Worm (Caenorhabditis elegans) whole organism, young adult: ENCODE measurements around the gene C56E6.4.

Experiments
- F10E7.11 ChIP-seq: sonication (generic microtip); optimal IDR thresholded peaks from 2 replicates; lab custom pipeline; 2017; ENCODE audit warnings: mild to moderate bottlenecking, missing genetic modification characterization, moderate library complexity, missing compliant biosample characterization
- F22D6.2 ChIP-seq: sonication (generic microtip); optimal IDR thresholded peaks from 2 replicates; lab custom pipeline; 2016; ENCODE audit warnings: mild to moderate bottlenecking, missing genetic modification characterization, missing compliant biosample characterization
- T07F8.4 ChIP-seq: sonication (generic microtip); optimal IDR thresholded peaks from 2 replicates; lab custom pipeline; 2016; ENCODE audit warnings: mild to moderate bottlenecking, missing genetic modification characterization, moderate library complexity, missing compliant biosample characterization
- Y56A3A.18 ChIP-seq: fragments of 200-800 bp; sonication (Bioruptor generic); IDR thresholded peaks from 2 replicates; pipeline ENCODE4 v1.3.6; 2022; ENCODE audit warnings: missing genetic modification reagents, missing genetic modification characterization, missing compliant biosample characterization
- Y67H2A.10 ChIP-seq: fragments of 200-800 bp; sonication (Bioruptor generic); conservative IDR thresholded peaks from 2 replicates; pipeline ENCODE4 v1.3.6; 2022; ENCODE audit warnings: missing genetic modification reagents, missing genetic modification characterization, missing compliant biosample characterization
- Y95B8A.8 ChIP-seq: fragments of 200-800 bp; sonication (Bioruptor generic); IDR thresholded peaks from 2 replicates; pipeline ENCODE4 v1.3.6; 2022; ENCODE audit warnings: missing genetic modification reagents, missing genetic modification characterization, missing compliant biosample characterization
- ZK185.1 ChIP-seq: sonication (generic microtip); optimal IDR thresholded peaks from 2 replicates; lab custom pipeline; 2016; ENCODE audit warnings: mild to moderate bottlenecking, missing genetic modification characterization, missing compliant biosample characterization; ENCODE audit not compliant: poor library complexity, severe bottlenecking
- aptf-2 ChIP-seq: fragments of 200-800 bp; sonication (Bioruptor generic); conservative IDR thresholded peaks from 2 replicates; pipeline ENCODE4 v1.3.6; 2022; ENCODE audit warnings: missing genetic modification reagents, missing genetic modification characterization, missing compliant biosample characterization
- atf-7 ChIP-seq: sonication (generic microtip); optimal IDR thresholded peaks from 2 replicates; lab custom pipeline; 2017; ENCODE audit warnings: mild to moderate bottlenecking, missing genetic modification characterization, missing compliant biosample characterization
- bed-2 ChIP-seq: fragments of 200-800 bp; sonication (Bioruptor generic); IDR thresholded peaks from 2 replicates; pipeline ENCODE4 v1.3.6; 2022; ENCODE audit warnings: missing genetic modification reagents, missing genetic modification characterization, missing compliant biosample characterization
- ccch-3 ChIP-seq: fragments of 200-800 bp; sonication (Bioruptor generic); optimal IDR thresholded peaks from 2 replicates; lab custom pipeline; 2018; ENCODE audit warnings: mild to moderate bottlenecking, missing genetic modification characterization, missing compliant biosample characterization
- ceh-100 ChIP-seq: fragments of 200-800 bp; sonication (Bioruptor generic); IDR thresholded peaks from 2 replicates; pipeline ENCODE4 v1.3.6; 2022; ENCODE audit warnings: missing genetic modification reagents, missing genetic modification characterization, missing compliant biosample characterization
- ceh-40 ChIP-seq: fragments of 200-800 bp; sonication (Bioruptor generic); IDR thresholded peaks from 2 replicates; pipeline ENCODE4 v1.3.6; 2022; ENCODE audit warnings: missing genetic modification characterization, missing compliant biosample characterization
- ceh-79 ChIP-seq: sonication (generic microtip); optimal IDR thresholded peaks from 2 replicates; lab custom pipeline; 2017; ENCODE audit warnings: mild to moderate bottlenecking, missing genetic modification characterization, missing compliant biosample characterization
- dox-1 ChIP-seq: fragments of 200-800 bp; sonication (Bioruptor generic); IDR thresholded peaks from 2 replicates; pipeline ENCODE4 v1.3.6; 2022; ENCODE audit warnings: missing genetic modification reagents, missing genetic modification characterization, missing compliant biosample characterization
- egl-18 ChIP-seq: fragments of 200-800 bp; sonication (Bioruptor generic); IDR thresholded peaks from 2 replicates; pipeline ENCODE4 v1.3.6; 2022; ENCODE audit warnings: missing genetic modification reagents, missing genetic modification characterization, missing compliant biosample characterization
- egl-44 ChIP-seq: fragments of 200-800 bp; sonication (Bioruptor generic); IDR thresholded peaks from 2 replicates; pipeline ENCODE4 v1.3.6; 2022; ENCODE audit warnings: missing genetic modification reagents, missing genetic modification characterization, missing compliant biosample characterization
- hlh-12 ChIP-seq: sonication (generic microtip); optimal IDR thresholded peaks from 2 replicates; lab custom pipeline; 2016; ENCODE audit warnings: missing genetic modification characterization, missing compliant biosample characterization
- hlh-26 ChIP-seq: fragments of 200-800 bp; sonication (Bioruptor generic); conservative IDR thresholded peaks from 2 replicates; pipeline ENCODE4 v1.3.6; 2022; ENCODE audit warnings: missing genetic modification reagents, missing genetic modification characterization, missing compliant biosample characterization
- hmg-1.2 ChIP-seq: fragments of 200-800 bp; sonication (Bioruptor generic); IDR thresholded peaks from 2 replicates; pipeline ENCODE4 v1.3.6; 2022; ENCODE audit warnings: missing genetic modification reagents, missing genetic modification characterization, missing compliant biosample characterization
- hrde-1 ChIP-seq: sonication (generic microtip); optimal IDR thresholded peaks from 2 replicates; lab custom pipeline; 2016; ENCODE audit warnings: missing genetic modification characterization, mild to moderate bottlenecking, missing compliant biosample characterization, moderate library complexity, missing genotype, missing genetic modification reagents, borderline replicate concordance
- hsf-1 ChIP-seq: fragments of 200-800 bp; sonication (Bioruptor generic); IDR thresholded peaks from 2 replicates; pipeline ENCODE4 v1.3.6; 2022; ENCODE audit warnings: missing genetic modification reagents, missing genetic modification characterization, missing compliant biosample characterization
- lag-1 ChIP-seq: fragments of 200-800 bp; sonication (Bioruptor generic); IDR thresholded peaks from 2 replicates; pipeline ENCODE4 v1.3.6; 2022; ENCODE audit warnings: missing genetic modification reagents, missing genetic modification characterization, missing compliant biosample characterization
- let-526 ChIP-seq: fragments of 200-800 bp; sonication (Bioruptor generic); IDR thresholded peaks from 2 replicates; pipeline ENCODE4 v1.3.6; 2022; ENCODE audit warnings: missing genetic modification reagents, missing genetic modification characterization, missing compliant biosample characterization
- let-607 ChIP-seq, 2 experiments: fragments of 200-800 bp in 1 of 2; sonication (Bioruptor generic) in 1 of 2; sonication (generic microtip) in 1 of 2; optimal IDR thresholded peaks; 2 replicates each; lab custom pipeline; 2016 to 2018; ENCODE audit warnings: mild to moderate bottlenecking in 2 of 2, missing compliant biosample characterization in 2 of 2, missing genetic modification characterization in 2 of 2, moderate library complexity in 2 of 2, missing genotype in 1 of 2
- lin-35 ChIP-seq, 3 experiments: fragments of 150-350 bp in 2 of 3; sonication (generic microtip) in 1 of 3; optimal IDR thresholded peaks; 2 replicates each; lab custom pipeline; 2014 to 2018; ENCODE audit warnings: missing biosample characterization in 3 of 3, missing genetic modification characterization in 3 of 3, missing genetic modification reagents in 3 of 3
- lin-40 ChIP-seq: sonication (generic microtip); optimal IDR thresholded peaks from 2 replicates; lab custom pipeline; 2016; ENCODE audit warnings: missing genetic modification characterization, mild to moderate bottlenecking, missing compliant biosample characterization, missing genotype, missing genetic modification reagents
- lir-1 ChIP-seq: fragments of 200-800 bp; sonication (Bioruptor generic); conservative IDR thresholded peaks from 2 replicates; pipeline ENCODE4 v1.3.6; 2022; ENCODE audit warnings: missing genetic modification reagents, missing genetic modification characterization, missing compliant biosample characterization
- lsl-1 ChIP-seq: fragments of 200-800 bp; sonication (Bioruptor generic); optimal IDR thresholded peaks from 2 replicates; lab custom pipeline; 2018; ENCODE audit warnings: mild to moderate bottlenecking, missing genetic modification characterization, moderate library complexity, missing compliant biosample characterization
- lsy-27 ChIP-seq: sonication (generic microtip); optimal IDR thresholded peaks from 2 replicates; lab custom pipeline; 2017; ENCODE audit warnings: missing genetic modification characterization, mild to moderate bottlenecking, missing compliant biosample characterization, antibody characterized with exemption, missing genotype, borderline replicate concordance; ENCODE audit not compliant: insufficient read depth
- madf-10 ChIP-seq: sonication (generic microtip); optimal IDR thresholded peaks from 2 replicates; lab custom pipeline; 2016; ENCODE audit warnings: mild to moderate bottlenecking, missing genetic modification characterization, missing compliant biosample characterization
- mcd-1 ChIP-seq: fragments of 200-800 bp; sonication (Bioruptor generic); IDR thresholded peaks from 2 replicates; pipeline ENCODE4 v1.3.6; 2022; ENCODE audit warnings: missing genetic modification reagents, missing genetic modification characterization, missing compliant biosample characterization
- mel-28 ChIP-seq: sonication (generic microtip); optimal IDR thresholded peaks from 2 replicates; lab custom pipeline; 2016; ENCODE audit warnings: borderline replicate concordance, mild to moderate bottlenecking, missing genetic modification characterization, missing compliant biosample characterization
- mes-4 ChIP-seq: sonication (generic microtip); optimal IDR thresholded peaks from 2 replicates; lab custom pipeline; 2016; ENCODE audit warnings: missing genotype, missing genetic modification characterization, missing compliant biosample characterization
- nfya-1 ChIP-seq: sonication (generic microtip); optimal IDR thresholded peaks from 2 replicates; lab custom pipeline; 2017; ENCODE audit warnings: antibody characterized with exemption, missing compliant biosample characterization, missing genetic modification characterization, borderline replicate concordance; ENCODE audit not compliant: insufficient read depth
- pbrm-1 ChIP-seq: fragments of 200-800 bp; sonication (Bioruptor generic); IDR thresholded peaks from 2 replicates; pipeline ENCODE4 v1.3.6; 2022; ENCODE audit warnings: missing genetic modification reagents, missing genetic modification characterization, missing compliant biosample characterization
- pha-4 ChIP-seq: fragments of 150-350 bp; sonication (generic microtip); optimal IDR thresholded peaks from 2 replicates; lab custom pipeline; 2014; ENCODE audit warnings: missing biosample characterization, missing genetic modification reagents, missing genetic modification characterization
- rcor-1 ChIP-seq: fragments of 200-800 bp; sonication (Bioruptor generic); IDR thresholded peaks from 2 replicates; pipeline ENCODE4 v1.3.6; 2022; ENCODE audit warnings: missing genetic modification reagents, missing genetic modification characterization, missing compliant biosample characterization
- snpc-1.3 ChIP-seq: sonication (generic microtip); optimal IDR thresholded peaks from 2 replicates; lab custom pipeline; 2017; ENCODE audit warnings: missing genetic modification characterization, mild to moderate bottlenecking, missing compliant biosample characterization, antibody characterized with exemption, moderate library complexity, missing genotype, missing genetic modification reagents; ENCODE audit not compliant: insufficient read depth
- somi-1 ChIP-seq: fragments of 200-800 bp; sonication (Bioruptor generic); optimal IDR thresholded peaks from 2 replicates; lab custom pipeline; 2018; ENCODE audit warnings: mild to moderate bottlenecking, missing genetic modification characterization, missing compliant biosample characterization
- unc-130 ChIP-seq: sonication (generic microtip); optimal IDR thresholded peaks from 2 replicates; lab custom pipeline; 2016; ENCODE audit warnings: missing genetic modification reagents, missing genetic modification characterization, missing compliant biosample characterization
- ztf-28 ChIP-seq: fragments of 200-800 bp; sonication (Bioruptor generic); IDR thresholded peaks from 2 replicates; pipeline ENCODE4 v1.3.6; 2022; ENCODE audit warnings: missing genetic modification reagents, missing genetic modification characterization, missing compliant biosample characterization
- ztf-3 ChIP-seq: fragments of 200-800 bp; sonication (Bioruptor generic); optimal IDR thresholded peaks from 2 replicates; lab custom pipeline; 2018; ENCODE audit warnings: mild to moderate bottlenecking, missing genetic modification characterization, missing compliant biosample characterization

C56E6.4 gene

DNA sequence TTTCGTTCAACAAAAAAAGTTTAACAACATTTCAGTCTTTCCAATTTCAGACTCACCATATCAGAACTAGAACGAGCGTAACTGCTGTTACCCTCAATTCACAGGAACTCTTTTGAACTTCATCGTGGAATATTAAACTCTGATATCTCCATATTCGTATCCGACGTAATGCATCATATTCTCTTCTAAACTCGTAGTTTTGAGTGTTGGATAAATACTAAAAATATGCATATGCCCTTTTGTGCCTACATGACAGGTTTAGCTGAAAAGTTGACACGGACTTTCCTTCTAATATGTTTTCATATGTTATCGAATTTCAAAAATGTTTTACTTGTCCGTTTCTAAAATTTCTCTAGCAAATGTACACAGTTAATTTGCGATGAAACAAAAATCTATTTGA is 29.5 kb downstream of the C56E6.4 start, which contains the start of gene twk-49:
Gene twk-49, minus strand, starts transcription at position 101 of the 400 bp plus-strand sequence.
- TF ChIP-seq atf-7: no peak
- no peak for TF ChIP-seq pbrm-1 (GFP tag; lab: Robert Waterston, UW)
- no peak for TF ChIP-seq snpc-1.3
- no peak for TF ChIP-seq ccch-3 (GFP tag; lab: Kevin White, UChicago)
- TF ChIP-seq egl-18 (GFP tag; lab: Robert Waterston, UW): no peak
- no peak for TF ChIP-seq madf-10 (tag; lab: Kevin White, UChicago)
- no peak for TF ChIP-seq nfya-1 (tag; lab: Kevin White, UChicago)
- TF ChIP-seq Y67H2A.10: no peak
- TF ChIP-seq ceh-100 (GFP tag; lab: Robert Waterston, UW): no peak
- no peak for TF ChIP-seq ceh-79 (tag; lab: Kevin White, UChicago)
- TF ChIP-seq lin-40 (tag; lab: Kevin White, UChicago): no peak

DNA sequence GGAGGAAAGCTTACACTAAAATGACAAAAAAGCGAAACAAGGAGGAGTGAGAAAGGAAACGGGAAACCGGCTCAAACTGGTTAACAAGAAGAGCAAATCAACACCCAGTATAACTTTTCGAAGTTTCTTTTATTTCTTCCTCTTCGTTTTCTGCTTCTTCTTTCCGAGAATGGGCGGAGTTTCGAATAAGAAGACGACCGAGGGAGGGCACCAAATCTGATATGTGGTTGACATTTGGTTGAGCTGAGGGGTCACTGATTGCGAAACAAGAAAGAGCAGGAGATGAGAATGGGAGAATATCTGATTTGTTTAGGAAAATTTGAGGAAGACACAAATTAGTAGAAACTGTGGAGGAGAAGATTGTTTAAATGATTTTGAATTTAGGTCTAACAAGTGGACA is 29.9 kb downstream of the C56E6.4 start:
- no peak for TF ChIP-seq egl-44 (GFP tag; lab: Robert Waterston, UW)
- no peak for TF ChIP-seq mel-28 (tag; lab: Kevin White, UChicago)
- TF ChIP-seq madf-10 (tag; lab: Kevin White, UChicago): no peak
- no peak for TF ChIP-seq lsy-27 (tag; lab: Kevin White, UChicago)
- no peak for TF ChIP-seq hlh-12 (tag; lab: Kevin White, UChicago)
- TF ChIP-seq ztf-3 (GFP tag; lab: Kevin White, UChicago): no peak
- no peak for TF ChIP-seq F22D6.2
- TF ChIP-seq aptf-2 (GFP tag; lab: Robert Waterston, UW): no peak
- no peak for TF ChIP-seq Y56A3A.18 (GFP tag; lab: Robert Waterston, UW)
- TF ChIP-seq ceh-79 (tag; lab: Kevin White, UChicago): no peak
- no peak for TF ChIP-seq bed-2
- no peak for TF ChIP-seq ZK185.1
- no peak for TF ChIP-seq mes-4 (tag; lab: Kevin White, UChicago)
- TF ChIP-seq hrde-1 (tag; lab: Kevin White, UChicago): no peak
- no peak for TF ChIP-seq lir-1 (GFP tag; lab: Robert Waterston, UW)
- TF ChIP-seq hsf-1 (GFP tag; lab: Robert Waterston, UW): no peak
- TF ChIP-seq ztf-28 (GFP tag; lab: Robert Waterston, UW): no peak
- no peak for TF ChIP-seq lag-1
- TF ChIP-seq pha-4: no peak
- no peak for TF ChIP-seq lsl-1 (GFP tag; lab: Kevin White, UChicago)

DNA sequence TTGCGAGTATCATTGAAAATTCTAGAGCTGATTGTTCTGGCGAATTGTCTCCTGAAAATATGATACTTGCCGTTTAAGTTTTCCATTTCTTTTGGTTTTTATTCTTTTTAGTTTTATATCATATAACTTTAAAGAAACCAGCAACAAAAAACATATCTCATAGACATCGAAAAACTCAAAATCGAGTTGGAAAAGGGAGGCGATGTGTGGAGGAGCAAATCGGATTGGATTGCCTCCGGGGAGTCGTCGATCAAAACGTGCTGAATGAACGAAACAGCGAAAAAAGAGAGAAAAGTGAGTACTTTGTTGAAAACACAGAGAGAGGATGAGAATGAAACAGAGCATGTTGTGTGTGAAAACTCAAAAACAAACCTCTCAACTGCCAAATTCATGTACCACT is 31.4 kb downstream of the C56E6.4 start:
- TF ChIP-seq let-526 (no peak), let-607 (tag; optimal IDR thresholded peaks at IDR 0.05; lab: Kevin White, UChicago) (no peak), dox-1 (GFP tag; lab: Robert Waterston, UW) (no peak)

DNA sequence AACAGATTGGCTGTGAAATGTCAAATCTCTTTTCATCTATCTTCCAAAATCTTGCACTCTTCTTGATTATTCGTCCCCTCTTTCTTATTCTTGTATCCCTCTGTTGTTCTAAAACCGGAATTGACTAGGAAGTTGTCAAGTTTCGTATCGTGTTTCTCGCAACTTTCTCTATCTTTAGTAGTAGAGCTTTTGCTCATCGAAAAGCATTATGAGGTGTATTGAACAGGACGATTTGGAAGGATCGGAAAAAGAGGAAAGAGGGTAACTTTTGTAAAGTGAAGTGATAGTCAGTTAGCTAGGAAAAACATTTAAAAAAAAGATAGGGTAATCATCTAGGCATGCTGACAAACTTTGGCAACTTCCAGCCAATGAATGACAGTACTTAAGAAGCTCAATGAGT is 32.0 kb downstream of the C56E6.4 start:
- no peak for TF ChIP-seq lin-35 (GFP tag; optimal IDR thresholded peaks at IDR 0.05; lab: Kevin White, UChicago)
- TF ChIP-seq unc-130 (GFP tag; lab: Kevin White, UChicago): no peak
- no peak for TF ChIP-seq F10E7.11
- no peak for TF ChIP-seq pha-4
- TF ChIP-seq hmg-1.2 (GFP tag; lab: Robert Waterston, UW): no peak
- TF ChIP-seq Y95B8A.8: no peak
- no peak for TF ChIP-seq hlh-26 (GFP tag; lab: Robert Waterston, UW)
- TF ChIP-seq ztf-3 (GFP tag; lab: Kevin White, UChicago): no peak
- no peak for TF ChIP-seq mcd-1
- TF ChIP-seq rcor-1: no peak
- no peak for TF ChIP-seq lir-1 (GFP tag; lab: Robert Waterston, UW)
- no peak for TF ChIP-seq Y67H2A.10
- TF ChIP-seq somi-1 (GFP tag; lab: Kevin White, UChicago): no peak
- TF ChIP-seq ceh-40 (GFP tag; lab: Robert Waterston, UW): no peak
- no peak for TF ChIP-seq T07F8.4
- no peak for TF ChIP-seq hlh-12 (tag; lab: Kevin White, UChicago)
